Worm (Caenorhabditis elegans): Measurements from ENCODE around the gene glr-7.

ce11 chrX:2452716-2453115 lies 33.0 kb upstream of the glr-7 start:
- TF ChIP-seq ceh-13 (GFP tag; optimal IDR thresholded peaks at IDR 0.05), result no peak
- no peak for TF ChIP-seq ama-1 (optimal IDR thresholded peaks at IDR 0.05)
- 0 out of 2 replicates have a peak, but pooled peaks have one; percentile 43 for TF ChIP-seq pes-1 (GFP tag; IDR thresholded peaks at IDR 0.05)
- no peak for TF ChIP-seq aly-1 (tag; optimal IDR thresholded peaks at IDR 0.05)
- TF ChIP-seq flt-1 (GFP tag; IDR thresholded peaks at IDR 0.05), result no peak
- no peak for TF ChIP-seq tbx-37 (GFP tag; conservative IDR thresholded peaks at IDR 0.05)
- no peak for TF ChIP-seq ets-7 (tag; optimal IDR thresholded peaks at IDR 0.05)
